Worm (Caenorhabditis elegans): ENCODE results near the gene semi-1.

ce11 chrV:13556746-13557145 is 41.7 kb upstream of the semi-1 start, which contains the start of gene cav-2:
- TF ChIP-seq tab-1 (GFP tag; IDR thresholded peaks at IDR 0.05) (no peak), ztf-29 (GFP tag; IDR thresholded peaks at IDR 0.05) (no peak), flt-1 (GFP tag; IDR thresholded peaks at IDR 0.05) (peak; percentile 87), med-1 (GFP tag; optimal IDR thresholded peaks at IDR 0.05; ENCODE audit: insufficient read depth) (no peak), cog-1 (tag; optimal IDR thresholded peaks at IDR 0.05) (peak; percentile 3)
